Fruit fly (Drosophila melanogaster) whole organism, embryonic: ENCODE measurements around the gene CG1024.

Source experiments
- BtbVII ChIP-seq: fragments of 200-800 bp; sonication (Bioruptor generic); optimal IDR thresholded peaks from 3 replicates; lab custom pipeline; 2017; ENCODE audit warnings: missing biosample characterization, mild to moderate bottlenecking, missing genetic modification characterization
- CG10267 ChIP-seq: fragments of 200-800 bp; sonication (Bioruptor generic); optimal IDR thresholded peaks from 2 replicates; lab custom pipeline; 2018; ENCODE audit warnings: missing biosample characterization, mild to moderate bottlenecking, missing genetic modification characterization, moderate library complexity
- CG10431 ChIP-seq: fragments of 200-800 bp; sonication (Bioruptor generic); optimal IDR thresholded peaks from 3 replicates; lab custom pipeline; 2018; ENCODE audit warnings: missing biosample characterization, mild to moderate bottlenecking, missing genetic modification characterization
- CG11456 ChIP-seq: fragments of 200-800 bp; sonication (Bioruptor generic); IDR thresholded peaks from 3 replicates; pipeline ENCODE4 v1.3.6; 2022; ENCODE audit warnings: missing biosample characterization, missing genetic modification characterization
- CG13424 ChIP-seq: fragments of 200-800 bp; sonication (Bioruptor generic); optimal IDR thresholded peaks from 2 replicates; lab custom pipeline; 2019; ENCODE audit warnings: missing biosample characterization, mild to moderate bottlenecking, missing genetic modification characterization, moderate library complexity
- CG16813 ChIP-seq: fragments of 200-800 bp; sonication (Bioruptor generic); IDR thresholded peaks from 3 replicates; pipeline ENCODE4 v1.3.6; 2022; ENCODE audit warnings: missing biosample characterization, missing genetic modification characterization; ENCODE audit not compliant: partially characterized antibody
- CG17359 ChIP-seq: fragments of 200-800 bp; sonication (Bioruptor generic); optimal IDR thresholded peaks from 3 replicates; lab custom pipeline; 2018; ENCODE audit warnings: missing biosample characterization, mild to moderate bottlenecking, missing genetic modification characterization, moderate library complexity
- CG18599 ChIP-seq: fragments of 200-800 bp; sonication (Bioruptor generic); optimal IDR thresholded peaks from 3 replicates; lab custom pipeline; 2017; ENCODE audit warnings: missing biosample characterization, missing genetic modification characterization, mild to moderate bottlenecking, moderate library complexity, missing genetic modification reagents
- CG2116 ChIP-seq: fragments of 200-800 bp; sonication (Bioruptor generic); optimal IDR thresholded peaks from 3 replicates; lab custom pipeline; 2018; ENCODE audit warnings: missing biosample characterization, mild to moderate bottlenecking, missing genetic modification characterization
- CG2129 ChIP-seq: fragments of 200-800 bp; sonication (Bioruptor generic); IDR thresholded peaks from 2 replicates; pipeline ENCODE4 v1.3.6; 2022; ENCODE audit warnings: missing biosample characterization, missing genetic modification characterization; ENCODE audit not compliant: partially characterized antibody
- CG2875 ChIP-seq: fragments of 200-800 bp; sonication (Bioruptor generic); optimal IDR thresholded peaks from 2 replicates; lab custom pipeline; 2017; ENCODE audit warnings: missing biosample characterization, mild to moderate bottlenecking, missing genetic modification characterization, missing genetic modification reagents
- CG30403 ChIP-seq: fragments of 200-800 bp; sonication (Bioruptor generic); optimal IDR thresholded peaks from 3 replicates; lab custom pipeline; 2016; ENCODE audit warnings: missing biosample characterization, missing genetic modification characterization
- CG33557 ChIP-seq: fragments of 200-800 bp; sonication (Bioruptor generic); optimal IDR thresholded peaks from 2 replicates; lab custom pipeline; 2019; ENCODE audit warnings: missing biosample characterization, mild to moderate bottlenecking, missing genetic modification characterization, moderate library complexity
- CG42726 ChIP-seq: fragments of 200-800 bp; sonication (Bioruptor generic); IDR thresholded peaks from 2 replicates; pipeline ENCODE4 v1.3.6; 2022; ENCODE audit warnings: missing biosample characterization, missing genetic modification characterization; ENCODE audit not compliant: partially characterized antibody
- CG4617 ChIP-seq: fragments of 200-800 bp; sonication (Bioruptor generic); optimal IDR thresholded peaks from 3 replicates; lab custom pipeline; 2016; ENCODE audit warnings: missing biosample characterization, missing genetic modification characterization, borderline replicate concordance
- CG6654 ChIP-seq: fragments of 200-800 bp; sonication (Bioruptor generic); optimal IDR thresholded peaks from 2 replicates; lab custom pipeline; 2017; ENCODE audit warnings: missing biosample characterization, mild to moderate bottlenecking, missing genetic modification characterization
- CG7357 ChIP-seq: fragments of 200-800 bp; sonication (Bioruptor generic); IDR thresholded peaks from 3 replicates; pipeline ENCODE4 v1.3.6; 2022; ENCODE audit warnings: missing biosample characterization, missing genetic modification characterization
- CG7372 ChIP-seq: fragments of 200-800 bp; sonication (Bioruptor generic); IDR thresholded peaks from 2 replicates; pipeline ENCODE4 v1.3.6; 2022; ENCODE audit warnings: missing biosample characterization, missing genetic modification characterization
- CG7786 ChIP-seq: fragments of 200-800 bp; sonication (Bioruptor generic); optimal IDR thresholded peaks from 2 replicates; lab custom pipeline; 2016; ENCODE audit warnings: missing biosample characterization, missing genetic modification characterization
- CG8089 ChIP-seq: fragments of 200-800 bp; sonication (Bioruptor generic); optimal IDR thresholded peaks from 3 replicates; lab custom pipeline; 2016; ENCODE audit warnings: missing biosample characterization, missing genetic modification characterization
- CTCF ChIP-seq: fragments of 200-800 bp; sonication (Bioruptor generic); optimal IDR thresholded peaks from 2 replicates; lab custom pipeline; 2017; ENCODE audit warnings: missing biosample characterization, mild to moderate bottlenecking, missing genetic modification characterization, moderate library complexity
- Dbx ChIP-seq: fragments of 200-800 bp; sonication (Bioruptor generic); IDR thresholded peaks from 3 replicates; pipeline ENCODE4 v1.3.6; 2022; ENCODE audit warnings: missing biosample characterization, missing genetic modification characterization
- Doc2 ChIP-seq: fragments of 200-800 bp; sonication (Bioruptor generic); IDR thresholded peaks from 2 replicates; pipeline ENCODE4 v1.3.6; 2022; ENCODE audit warnings: missing biosample characterization, missing genetic modification characterization
- Gsc ChIP-seq: fragments of 200-800 bp; sonication (Bioruptor generic); IDR thresholded peaks from 2 replicates; pipeline ENCODE4 v1.3.6; 2022; ENCODE audit warnings: missing biosample characterization, missing genetic modification characterization
- HLH3B ChIP-seq: fragments of 200-800 bp; sonication (Bioruptor generic); IDR thresholded peaks from 2 replicates; pipeline ENCODE4 v1.3.6; 2022; ENCODE audit warnings: missing biosample characterization, missing genetic modification characterization
- Hey ChIP-seq: fragments of 200-800 bp; sonication (Bioruptor generic); optimal IDR thresholded peaks from 3 replicates; lab custom pipeline; 2018; ENCODE audit warnings: missing biosample characterization, mild to moderate bottlenecking, missing genetic modification characterization
- Lpt ChIP-seq: fragments of >200 bp; optimal IDR thresholded peaks from 2 replicates; lab custom pipeline; 2018; ENCODE audit warnings: missing biosample characterization, missing genetic modification characterization
- Med ChIP-seq: fragments of 200-800 bp; sonication (Bioruptor generic); peaks from one replicate; lab custom pipeline; 2016; ENCODE audit warnings: missing biosample characterization, missing genetic modification characterization, mild to moderate bottlenecking, inconsistent platforms, moderate library complexity
- Myb ChIP-seq: fragments of 200-800 bp; sonication (Bioruptor generic); optimal IDR thresholded peaks from 2 replicates; lab custom pipeline; 2016; ENCODE audit warnings: missing biosample characterization, missing genetic modification characterization
- Neu2 ChIP-seq: fragments of 200-800 bp; sonication (Bioruptor generic); optimal IDR thresholded peaks from 3 replicates; lab custom pipeline; 2016; ENCODE audit warnings: missing biosample characterization, missing genetic modification characterization, borderline replicate concordance
- Nf-YC ChIP-seq: fragments of 200-800 bp; optimal IDR thresholded peaks from 3 replicates; lab custom pipeline; 2019; ENCODE audit warnings: missing biosample characterization, mild to moderate bottlenecking, missing genetic modification characterization, moderate library complexity
- Ptx1 ChIP-seq: fragments of 200-800 bp; sonication (Bioruptor generic); IDR thresholded peaks from 2 replicates; pipeline ENCODE4 v1.3.6; 2022; ENCODE audit warnings: missing biosample characterization, missing genetic modification characterization
- Six4 ChIP-seq: fragments of 200-800 bp; sonication (Bioruptor generic); optimal IDR thresholded peaks from 2 replicates; lab custom pipeline; 2016; ENCODE audit warnings: missing biosample characterization, missing genetic modification characterization
- Sry-β ChIP-seq: fragments of 200-800 bp; sonication (Bioruptor generic); optimal IDR thresholded peaks from 2 replicates; lab custom pipeline; 2018; ENCODE audit warnings: missing biosample characterization, mild to moderate bottlenecking, missing genetic modification characterization, moderate library complexity
- Sry-δ ChIP-seq: fragments of 200-800 bp; sonication (Bioruptor generic); optimal IDR thresholded peaks from 2 replicates; lab custom pipeline; 2016; ENCODE audit warnings: missing biosample characterization, missing genetic modification characterization
- Tbp ChIP-seq: fragments of >200 bp; optimal IDR thresholded peaks from 2 replicates; lab custom pipeline; 2018; ENCODE audit warnings: missing biosample characterization, missing genetic modification characterization
- Trl ChIP-seq, 3 experiments: fragments of >200 bp in 2 of 3; fragments of 200-800 bp in 1 of 3; sonication (Bioruptor generic) in 1 of 3; optimal IDR thresholded peaks; 2 replicates in 1 of 3; 3 replicates in 2 of 3; lab custom pipeline; 2016 to 2017; ENCODE audit warnings: missing biosample characterization in 1 of 3, missing genetic modification characterization in 1 of 3
- Vsx1 ChIP-seq: fragments of 200-800 bp; sonication (Bioruptor generic); optimal IDR thresholded peaks from 2 replicates; lab custom pipeline; 2017; ENCODE audit warnings: missing biosample characterization, mild to moderate bottlenecking, missing genetic modification characterization, missing genetic modification reagents
- aop ChIP-seq: fragments of 200-800 bp; sonication (Bioruptor generic); IDR thresholded peaks from 2 replicates; pipeline ENCODE4 v1.3.6; 2022; ENCODE audit warnings: missing biosample characterization, missing genetic modification characterization
- ase ChIP-seq: fragments of 200-800 bp; sonication (Bioruptor generic); IDR thresholded peaks from 3 replicates; pipeline ENCODE4 v1.3.6; 2022; ENCODE audit warnings: missing biosample characterization, missing genetic modification characterization
- chm ChIP-seq: fragments of 200-800 bp; sonication (Bioruptor generic); IDR thresholded peaks from 2 replicates; pipeline ENCODE4 v1.3.6; 2022; ENCODE audit warnings: missing biosample characterization, missing genetic modification characterization
- crol ChIP-seq: fragments of 200-800 bp; sonication (Bioruptor generic); IDR thresholded peaks from 2 replicates; pipeline ENCODE4 v1.3.6; 2022; ENCODE audit warnings: missing biosample characterization, missing genetic modification characterization
- ken ChIP-seq: fragments of 200-800 bp; sonication (Bioruptor generic); IDR thresholded peaks from 3 replicates; pipeline ENCODE4 v1.3.6; 2022; ENCODE audit warnings: missing biosample characterization, missing genetic modification characterization
- lmd ChIP-seq: fragments of 200-800 bp; sonication (Bioruptor generic); IDR thresholded peaks from 2 replicates; pipeline ENCODE4 v1.3.6; 2022; ENCODE audit warnings: missing biosample characterization, missing genetic modification characterization
- mld ChIP-seq: fragments of 200-800 bp; sonication (Bioruptor generic); IDR thresholded peaks from 3 replicates; pipeline ENCODE4 v1.3.6; 2022; ENCODE audit warnings: missing biosample characterization, missing genetic modification characterization; ENCODE audit not compliant: partially characterized antibody
- onecut ChIP-seq: fragments of 200-800 bp; sonication (Bioruptor generic); IDR thresholded peaks from 2 replicates; pipeline ENCODE4 v1.3.6; 2022; ENCODE audit warnings: missing biosample characterization, missing genetic modification characterization
- peb ChIP-seq: fragments of 200-800 bp; sonication (Bioruptor generic); IDR thresholded peaks from 2 replicates; pipeline ENCODE4 v1.3.6; 2022; ENCODE audit warnings: missing biosample characterization, missing genetic modification characterization
- pros ChIP-seq: fragments of 200-800 bp; sonication (Bioruptor generic); optimal IDR thresholded peaks from 3 replicates; lab custom pipeline; 2019; ENCODE audit warnings: missing biosample characterization, mild to moderate bottlenecking, missing genetic modification characterization, moderate library complexity
- row ChIP-seq: fragments of 200-800 bp; sonication (Bioruptor generic); IDR thresholded peaks from 3 replicates; pipeline ENCODE4 v1.3.6; 2022; ENCODE audit warnings: missing biosample characterization, missing genetic modification characterization
- scrt ChIP-seq: fragments of 200-800 bp; sonication (Bioruptor generic); optimal IDR thresholded peaks from 2 replicates; lab custom pipeline; 2018; ENCODE audit warnings: missing biosample characterization, mild to moderate bottlenecking, missing genetic modification characterization, moderate library complexity
- so ChIP-seq: fragments of 200-800 bp; sonication (Bioruptor generic); IDR thresholded peaks from 3 replicates; pipeline ENCODE4 v1.3.6; 2022; ENCODE audit warnings: missing biosample characterization, missing genetic modification characterization
- sr ChIP-seq: fragments of 200-800 bp; sonication (Bioruptor generic); IDR thresholded peaks from 3 replicates; pipeline ENCODE4 v1.3.6; 2022; ENCODE audit warnings: missing biosample characterization, missing genetic modification characterization
- ssp ChIP-seq: fragments of 200-800 bp; sonication (Bioruptor generic); IDR thresholded peaks from 2 replicates; pipeline ENCODE4 v1.3.6; 2022; ENCODE audit warnings: missing biosample characterization, missing genetic modification characterization
- toy ChIP-seq: fragments of 200-800 bp; sonication (Bioruptor generic); IDR thresholded peaks from 2 replicates; pipeline ENCODE4 v1.3.6; 2022; ENCODE audit warnings: missing biosample characterization, missing genetic modification characterization
- unc-4 ChIP-seq: fragments of 200-800 bp; sonication (Bioruptor generic); IDR thresholded peaks from 2 replicates; pipeline ENCODE4 v1.3.6; 2022; ENCODE audit warnings: missing biosample characterization, missing genetic modification characterization; ENCODE audit not compliant: partially characterized antibody

The CG1024 gene

DNA sequence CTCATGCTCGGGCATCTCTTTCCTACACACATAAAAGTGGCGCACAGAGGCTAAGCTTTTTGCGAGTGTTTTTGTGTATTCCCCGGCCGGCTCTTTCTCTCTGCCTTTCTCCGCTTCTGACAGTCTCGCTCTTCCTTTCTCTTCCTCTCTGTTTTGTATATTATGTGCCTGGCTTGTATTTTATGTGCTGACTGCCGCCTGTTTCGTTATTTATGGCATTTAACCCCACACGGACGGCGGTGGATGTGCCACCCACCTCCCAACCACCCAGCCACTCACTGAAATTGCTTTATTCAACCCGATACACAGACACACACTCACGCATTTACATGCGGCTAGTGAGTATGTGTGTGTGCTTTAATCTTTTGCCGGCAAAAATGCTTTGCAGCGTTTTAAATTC, 39.8 kb upstream of the CG1024 start (continued):
- no peak for TF ChIP-seq Sry-β (GFP tag; lab: Kevin White, UChicago)
- no peak for TF ChIP-seq unc-4
- no peak for TF ChIP-seq HLH3B (GFP tag; lab: Robert Waterston, UW)
- no peak for TF ChIP-seq CG7357 (GFP tag; lab: Robert Waterston, UW)
- TF ChIP-seq Ptx1 (GFP tag; lab: Robert Waterston, UW), result no peak
- no peak for TF ChIP-seq chm (GFP tag; lab: Robert Waterston, UW)
- TF ChIP-seq onecut (GFP tag; lab: Robert Waterston, UW), result peak; percentile 56; the same call in 1 of the 2 replicates
- TF ChIP-seq CG7786 (GFP tag; lab: Kevin White, UChicago), result no peak
- no peak for TF ChIP-seq ssp (GFP tag; lab: Robert Waterston, UW)
- no peak for TF ChIP-seq ken (GFP tag; lab: Robert Waterston, UW)
- no peak for TF ChIP-seq CG17359 (tag; lab: Kevin White, UChicago)
- no peak for TF ChIP-seq Sry-δ (GFP tag; lab: Kevin White, UChicago)
- no peak for TF ChIP-seq CG2875 (GFP tag; lab: Kevin White, UChicago)
- TF ChIP-seq Med (GFP tag; lab: Kevin White, UChicago), result peak; percentile 82
- no peak for TF ChIP-seq Gsc (GFP tag; lab: Robert Waterston, UW)
- TF ChIP-seq CG2129 (GFP tag; lab: Robert Waterston, UW), result no peak
- no peak for TF ChIP-seq ase (GFP tag; lab: Robert Waterston, UW)
- TF ChIP-seq BtbVII (GFP tag; lab: Kevin White, UChicago), result no peak
- TF ChIP-seq Doc2, result no peak
- TF ChIP-seq CG2116 (GFP tag; lab: Kevin White, UChicago), result no peak
- TF ChIP-seq Trl (optimal IDR thresholded peaks at IDR 0.05; lab: Kevin White, UChicago), result peak; percentile 48 to 67
- no peak for TF ChIP-seq Trl (GFP tag; optimal IDR thresholded peaks at IDR 0.05; lab: Kevin White, UChicago)
- no peak for TF ChIP-seq CTCF (GFP tag; lab: Kevin White, UChicago)
- TF ChIP-seq sr (GFP tag; lab: Robert Waterston, UW), result no peak
- TF ChIP-seq Dbx, result no peak
- no peak for TF ChIP-seq CG30403
- TF ChIP-seq CG10267, result no peak
- no peak for TF ChIP-seq CG13424
- no peak for TF ChIP-seq CG8089
- peak; percentile 10 for TF ChIP-seq Nf-YC
- TF ChIP-seq Hey (tag; lab: Kevin White, UChicago), result peak; percentile 72
- no peak for TF ChIP-seq lmd
- TF ChIP-seq Vsx1, result no peak
- TF ChIP-seq CG6654, result no peak
- TF ChIP-seq Six4 (GFP tag; lab: Kevin White, UChicago), result no peak
- TF ChIP-seq toy, result no peak
- TF ChIP-seq CG16813 (GFP tag; lab: Robert Waterston, UW), result no peak
- no peak for TF ChIP-seq CG42726
- TF ChIP-seq Myb (GFP tag; lab: Kevin White, UChicago), result no peak
- no peak for TF ChIP-seq CG33557
- TF ChIP-seq pros, result peak; percentile 38

- no peak for TF ChIP-seq mld (GFP tag; lab: Robert Waterston, UW)
- TF ChIP-seq row (GFP tag; lab: Robert Waterston, UW), result 0 out of 3 replicates have a peak, but pooled peaks have one; percentile 8
- peak; percentile 100 for TF ChIP-seq onecut (GFP tag; lab: Robert Waterston, UW)
- TF ChIP-seq Neu2 (GFP tag; lab: Kevin White, UChicago), result no peak
- TF ChIP-seq peb, result no peak
- TF ChIP-seq Tbp, result no peak
- TF ChIP-seq so (GFP tag; lab: Robert Waterston, UW), result no peak
- TF ChIP-seq aop (GFP tag; lab: Robert Waterston, UW), result no peak
- TF ChIP-seq CTCF (GFP tag; lab: Kevin White, UChicago), result no peak
- peak; percentile 82 for TF ChIP-seq crol
- TF ChIP-seq CG4617, result no peak
- TF ChIP-seq Lpt (GFP tag; lab: Kevin White, UChicago), result no peak
- TF ChIP-seq CG11456 (GFP tag; lab: Robert Waterston, UW), result peak; percentile 24; the same call in 1 of the 3 replicates
- peak; percentile 6 for TF ChIP-seq scrt (GFP tag; lab: Kevin White, UChicago)
- no peak for TF ChIP-seq CG10431 (GFP tag; lab: Kevin White, UChicago)
- TF ChIP-seq CG18599 (GFP tag; lab: Kevin White, UChicago), result peak; percentile 24
- TF ChIP-seq CG7372 (GFP tag; lab: Robert Waterston, UW), result no peak
Measured at dm6 chr3R:6419103-6419502, 39.0 kb upstream of the CG1024 start.
